Fruit fly (Drosophila melanogaster) whole organism, prepupa: ENCODE measurements around the gene CG5160.

Experiments used
- Blimp-1 ChIP-seq: fragments of 200-800 bp; sonication (Bioruptor generic); optimal IDR thresholded peaks from 3 replicates; lab custom pipeline; 2017; ENCODE audit warnings: missing biosample characterization, missing genetic modification characterization, mild to moderate bottlenecking, moderate library complexity, missing genetic modification reagents
- CG11294 ChIP-seq: fragments of 200-800 bp; sonication (Bioruptor generic); IDR thresholded peaks from 2 replicates; pipeline ENCODE4 v1.3.6; 2022; ENCODE audit warnings: missing biosample characterization, missing genetic modification characterization
- CG6276 ChIP-seq: fragments of 200-800 bp; sonication (Bioruptor generic); optimal IDR thresholded peaks from 2 replicates; lab custom pipeline; 2017; ENCODE audit warnings: missing biosample characterization, mild to moderate bottlenecking, missing genetic modification characterization
- dsx ChIP-seq: fragments of 200-800 bp; optimal IDR thresholded peaks from 3 replicates; lab custom pipeline; 2019; ENCODE audit warnings: missing biosample characterization, mild to moderate bottlenecking, missing genetic modification characterization, moderate library complexity; ENCODE audit not compliant: poor library complexity, severe bottlenecking

dm6 chr2L:7363079-7363478 lies 35.5 kb downstream of the CG5160 start, which contains the start of gene Wnt10:
- TF ChIP-seq dsx (no peak), Blimp-1 (GFP tag; lab: Kevin White, UChicago) (no peak), CG6276 (no peak), CG11294 (GFP tag; lab: Robert Waterston, UW) (no peak)
